Fruit fly (Drosophila melanogaster) whole organism, embryonic: ENCODE measurements around the gene Ythdc1.

ENCODE experiments used
- Blimp-1 ChIP-seq: fragments of 200-800 bp; sonication (Bioruptor generic); optimal IDR thresholded peaks from 3 replicates; lab custom pipeline; 2018; ENCODE audit warnings: missing biosample characterization, missing genetic modification characterization, mild to moderate bottlenecking, moderate library complexity, missing genetic modification reagents
- BtbVII ChIP-seq: fragments of 200-800 bp; sonication (Bioruptor generic); optimal IDR thresholded peaks from 3 replicates; lab custom pipeline; 2017; ENCODE audit warnings: missing biosample characterization, mild to moderate bottlenecking, missing genetic modification characterization
- CG10267 ChIP-seq: fragments of 200-800 bp; sonication (Bioruptor generic); optimal IDR thresholded peaks from 2 replicates; lab custom pipeline; 2018; ENCODE audit warnings: missing biosample characterization, mild to moderate bottlenecking, missing genetic modification characterization, moderate library complexity
- CG11504 ChIP-seq: fragments of 200-800 bp; sonication (Bioruptor generic); optimal IDR thresholded peaks from 3 replicates; lab custom pipeline; 2019; ENCODE audit warnings: missing biosample characterization, mild to moderate bottlenecking, missing genetic modification characterization, moderate library complexity
- CG12071 ChIP-seq: fragments of 200-800 bp; sonication (Bioruptor generic); optimal IDR thresholded peaks from 3 replicates; lab custom pipeline; 2018; ENCODE audit warnings: missing biosample characterization, mild to moderate bottlenecking, missing genetic modification characterization
- CG13296 ChIP-seq: fragments of 200-800 bp; sonication (Bioruptor generic); optimal IDR thresholded peaks from 3 replicates; lab custom pipeline; 2018; ENCODE audit warnings: missing biosample characterization, mild to moderate bottlenecking, missing genetic modification characterization
- CG14014 ChIP-seq: fragments of 200-800 bp; sonication (Bioruptor generic); IDR thresholded peaks from 2 replicates; pipeline ENCODE4 v1.3.6; 2022; ENCODE audit warnings: missing biosample characterization, missing genetic modification characterization
- CG14667 ChIP-seq: fragments of 200-800 bp; sonication (Bioruptor generic); IDR thresholded peaks from 2 replicates; pipeline ENCODE4 v1.3.6; 2022; ENCODE audit warnings: missing biosample characterization, missing genetic modification characterization
- CG14710 ChIP-seq: fragments of 200-800 bp; sonication (Bioruptor generic); optimal IDR thresholded peaks from 3 replicates; lab custom pipeline; 2019; ENCODE audit warnings: missing biosample characterization, mild to moderate bottlenecking, missing genetic modification characterization, moderate library complexity
- CG15011 ChIP-seq: fragments of 200-800 bp; sonication (Bioruptor generic); optimal IDR thresholded peaks from 3 replicates; lab custom pipeline; 2018; ENCODE audit warnings: missing biosample characterization, mild to moderate bottlenecking, missing genetic modification characterization
- CG15696 ChIP-seq: fragments of 200-800 bp; sonication (Bioruptor generic); optimal IDR thresholded peaks from 2 replicates; lab custom pipeline; 2019; ENCODE audit warnings: missing biosample characterization, mild to moderate bottlenecking, missing genetic modification characterization, moderate library complexity
- CG17359 ChIP-seq: fragments of 200-800 bp; sonication (Bioruptor generic); optimal IDR thresholded peaks from 3 replicates; lab custom pipeline; 2018; ENCODE audit warnings: missing biosample characterization, mild to moderate bottlenecking, missing genetic modification characterization, moderate library complexity
- CG18599 ChIP-seq: fragments of 200-800 bp; sonication (Bioruptor generic); optimal IDR thresholded peaks from 3 replicates; lab custom pipeline; 2017; ENCODE audit warnings: missing biosample characterization, missing genetic modification characterization, mild to moderate bottlenecking, moderate library complexity, missing genetic modification reagents
- CG18619 ChIP-seq: fragments of 200-800 bp; sonication (Bioruptor generic); optimal IDR thresholded peaks from 3 replicates; lab custom pipeline; 2017; ENCODE audit warnings: missing biosample characterization, mild to moderate bottlenecking, missing genetic modification characterization
- CG2199 ChIP-seq: fragments of 200-800 bp; sonication (Bioruptor generic); IDR thresholded peaks from 3 replicates; pipeline ENCODE4 v1.3.6; 2022; ENCODE audit warnings: missing biosample characterization, missing genetic modification characterization
- CG34376 ChIP-seq: fragments of 200-800 bp; sonication (Bioruptor generic); optimal IDR thresholded peaks from 2 replicates; lab custom pipeline; 2018; ENCODE audit warnings: missing biosample characterization, mild to moderate bottlenecking, missing genetic modification characterization
- CG3847 ChIP-seq: fragments of 200-800 bp; sonication (Bioruptor generic); IDR thresholded peaks from 2 replicates; pipeline ENCODE4 v1.3.6; 2022; ENCODE audit warnings: missing biosample characterization, missing genetic modification characterization
- CG8281 ChIP-seq: fragments of 200-800 bp; sonication (Bioruptor generic); optimal IDR thresholded peaks from 2 replicates; lab custom pipeline; 2018; ENCODE audit warnings: missing biosample characterization, mild to moderate bottlenecking, missing genetic modification characterization, moderate library complexity
- CG9932 ChIP-seq: fragments of 200-800 bp; sonication (Bioruptor generic); IDR thresholded peaks from 2 replicates; pipeline ENCODE4 v1.3.6; 2022; ENCODE audit warnings: missing biosample characterization, missing genetic modification characterization
- Chrac-16 ChIP-seq: fragments of 200-800 bp; sonication (Bioruptor generic); optimal IDR thresholded peaks from 3 replicates; lab custom pipeline; 2016; ENCODE audit warnings: missing biosample characterization, missing genetic modification characterization
- CrebB ChIP-seq: fragments of 200-800 bp; sonication (Bioruptor generic); optimal IDR thresholded peaks from 3 replicates; lab custom pipeline; 2018; ENCODE audit warnings: missing biosample characterization, mild to moderate bottlenecking, missing genetic modification characterization
- Ets65A ChIP-seq: fragments of 200-800 bp; sonication (Bioruptor generic); peaks from one replicate; lab custom pipeline; 2016; ENCODE audit warnings: missing biosample characterization, missing genetic modification characterization
- Fer1 ChIP-seq: fragments of 200-800 bp; sonication (Bioruptor generic); optimal IDR thresholded peaks from 2 replicates; lab custom pipeline; 2017; ENCODE audit warnings: missing biosample characterization, mild to moderate bottlenecking, missing genetic modification characterization
- HHEX ChIP-seq: fragments of 200-800 bp; sonication (Bioruptor generic); optimal IDR thresholded peaks from 3 replicates; lab custom pipeline; 2017; ENCODE audit warnings: missing biosample characterization, mild to moderate bottlenecking, missing genetic modification characterization, missing genetic modification reagents
- MBD-R2 ChIP-seq: fragments of 200-800 bp; sonication (Bioruptor generic); IDR thresholded peaks from 2 replicates; pipeline ENCODE4 v1.3.6; 2022; ENCODE audit warnings: missing biosample characterization, missing genetic modification characterization
- Med ChIP-seq: fragments of 200-800 bp; sonication (Bioruptor generic); peaks from one replicate; lab custom pipeline; 2016; ENCODE audit warnings: missing biosample characterization, missing genetic modification characterization, mild to moderate bottlenecking, inconsistent platforms, moderate library complexity
- Meics ChIP-seq: fragments of 200-800 bp; sonication (Bioruptor generic); optimal IDR thresholded peaks from 2 replicates; lab custom pipeline; 2017; ENCODE audit warnings: missing biosample characterization, mild to moderate bottlenecking, missing genetic modification characterization
- NC2α ChIP-seq: fragments of 200-800 bp; sonication (Bioruptor generic); optimal IDR thresholded peaks from 2 replicates; lab custom pipeline; 2016; ENCODE audit warnings: missing biosample characterization, missing genetic modification characterization
- Oli ChIP-seq: fragments of 200-800 bp; sonication (Bioruptor generic); optimal IDR thresholded peaks from 2 replicates; lab custom pipeline; 2018; ENCODE audit warnings: missing biosample characterization, mild to moderate bottlenecking, missing genetic modification characterization, moderate library complexity
- Sry-δ ChIP-seq: fragments of 200-800 bp; sonication (Bioruptor generic); optimal IDR thresholded peaks from 2 replicates; lab custom pipeline; 2016; ENCODE audit warnings: missing biosample characterization, missing genetic modification characterization
- Tbp ChIP-seq: fragments of >200 bp; optimal IDR thresholded peaks from 2 replicates; lab custom pipeline; 2018; ENCODE audit warnings: missing biosample characterization, missing genetic modification characterization
- bab2 ChIP-seq: fragments of 200-800 bp; sonication (Bioruptor generic); optimal IDR thresholded peaks from 2 replicates; lab custom pipeline; 2016; ENCODE audit warnings: missing biosample characterization, missing genetic modification characterization
- chinmo ChIP-seq: fragments of 200-800 bp; sonication (Bioruptor generic); IDR thresholded peaks from 4 replicates; pipeline ENCODE4 v1.3.6; 2022; ENCODE audit warnings: missing biosample characterization, missing genetic modification characterization; ENCODE audit not compliant: partially characterized antibody
- dmrt99B ChIP-seq: fragments of 200-800 bp; sonication (Bioruptor generic); optimal IDR thresholded peaks from 2 replicates; lab custom pipeline; 2018; ENCODE audit warnings: missing biosample characterization, mild to moderate bottlenecking, missing genetic modification characterization, moderate library complexity
- grn ChIP-seq: fragments of 200-800 bp; sonication (Bioruptor generic); optimal IDR thresholded peaks from 3 replicates; lab custom pipeline; 2017; ENCODE audit warnings: missing biosample characterization, missing genetic modification characterization
- her ChIP-seq: fragments of 200-800 bp; sonication (Bioruptor generic); optimal IDR thresholded peaks from 2 replicates; lab custom pipeline; 2016; ENCODE audit warnings: missing biosample characterization, missing genetic modification characterization
- jigr1 ChIP-seq: fragments of 200-800 bp; sonication (Bioruptor generic); IDR thresholded peaks from 3 replicates; pipeline ENCODE4 v1.3.6; 2022; ENCODE audit warnings: missing biosample characterization, missing genetic modification characterization
- knrl ChIP-seq: fragments of 200-800 bp; sonication (Bioruptor generic); IDR thresholded peaks from 3 replicates; pipeline ENCODE4 v1.3.6; 2022; ENCODE audit warnings: missing biosample characterization, missing genetic modification characterization; ENCODE audit not compliant: partially characterized antibody
- nau ChIP-seq: fragments of 200-800 bp; sonication (Bioruptor generic); optimal IDR thresholded peaks from 3 replicates; lab custom pipeline; 2017; ENCODE audit warnings: missing biosample characterization, mild to moderate bottlenecking, missing genetic modification characterization, missing genetic modification reagents
- sens ChIP-seq: fragments of 200-800 bp; sonication (Bioruptor generic); peaks from one replicate; lab custom pipeline; 2016; ENCODE audit warnings: missing biosample characterization, missing genetic modification characterization
- sens-2 ChIP-seq: fragments of 200-800 bp; sonication (Bioruptor generic); IDR thresholded peaks from 2 replicates; pipeline ENCODE4 v1.3.6; 2022; ENCODE audit warnings: missing biosample characterization, missing genetic modification characterization
- sisA ChIP-seq: fragments of 200-800 bp; sonication (Bioruptor generic); IDR thresholded peaks from 2 replicates; pipeline ENCODE4 v1.3.6; 2022; ENCODE audit warnings: missing biosample characterization, missing genetic modification characterization
- sug ChIP-seq: fragments of 200-800 bp; optimal IDR thresholded peaks from 2 replicates; lab custom pipeline; 2019; ENCODE audit warnings: missing biosample characterization, mild to moderate bottlenecking, missing genetic modification characterization, moderate library complexity
- tgo ChIP-seq: fragments of 200-800 bp; sonication (Bioruptor generic); IDR thresholded peaks from 3 replicates; pipeline ENCODE4 v1.3.6; 2022; ENCODE audit warnings: missing biosample characterization, missing genetic modification characterization
- tna ChIP-seq: fragments of 200-800 bp; sonication (Bioruptor generic); IDR thresholded peaks from 2 replicates; pipeline ENCODE4 v1.3.6; 2022; ENCODE audit warnings: missing biosample characterization, missing genetic modification characterization; ENCODE audit not compliant: partially characterized antibody

Gene Ythdc1

DNA sequence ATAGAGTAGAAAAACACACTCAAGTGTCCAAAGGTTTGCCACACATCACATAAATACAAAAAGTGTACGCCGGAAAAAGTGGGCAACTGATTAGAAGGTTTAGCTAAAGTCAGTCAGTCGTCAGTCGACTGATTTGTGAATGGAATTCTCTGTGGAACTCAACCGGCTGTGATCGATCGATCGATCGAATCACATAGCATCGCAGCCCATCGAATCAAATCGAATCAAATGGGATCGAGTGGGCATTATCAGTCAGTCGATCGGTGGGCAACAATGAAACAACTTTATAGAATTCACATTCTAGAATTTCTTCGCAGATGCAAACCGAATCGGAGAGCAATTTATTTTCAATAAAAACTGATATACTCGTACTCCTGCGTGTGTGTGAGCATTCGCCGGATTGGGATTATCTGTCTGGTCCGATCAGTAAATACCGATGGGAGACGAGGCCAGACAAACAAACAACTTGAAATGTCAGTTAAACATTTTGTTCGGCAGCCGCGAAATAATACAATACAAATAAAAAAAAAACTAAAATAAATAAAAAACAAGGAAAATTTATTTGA, 41.7 kb upstream of the Ythdc1 start (continued):
- TF ChIP-seq CG14710 (tag; lab: Kevin White, UChicago), result no peak
- no peak for TF ChIP-seq BtbVII (GFP tag; lab: Kevin White, UChicago)
- TF ChIP-seq CG15696 (tag; lab: Kevin White, UChicago), result peak; percentile 36

DNA sequence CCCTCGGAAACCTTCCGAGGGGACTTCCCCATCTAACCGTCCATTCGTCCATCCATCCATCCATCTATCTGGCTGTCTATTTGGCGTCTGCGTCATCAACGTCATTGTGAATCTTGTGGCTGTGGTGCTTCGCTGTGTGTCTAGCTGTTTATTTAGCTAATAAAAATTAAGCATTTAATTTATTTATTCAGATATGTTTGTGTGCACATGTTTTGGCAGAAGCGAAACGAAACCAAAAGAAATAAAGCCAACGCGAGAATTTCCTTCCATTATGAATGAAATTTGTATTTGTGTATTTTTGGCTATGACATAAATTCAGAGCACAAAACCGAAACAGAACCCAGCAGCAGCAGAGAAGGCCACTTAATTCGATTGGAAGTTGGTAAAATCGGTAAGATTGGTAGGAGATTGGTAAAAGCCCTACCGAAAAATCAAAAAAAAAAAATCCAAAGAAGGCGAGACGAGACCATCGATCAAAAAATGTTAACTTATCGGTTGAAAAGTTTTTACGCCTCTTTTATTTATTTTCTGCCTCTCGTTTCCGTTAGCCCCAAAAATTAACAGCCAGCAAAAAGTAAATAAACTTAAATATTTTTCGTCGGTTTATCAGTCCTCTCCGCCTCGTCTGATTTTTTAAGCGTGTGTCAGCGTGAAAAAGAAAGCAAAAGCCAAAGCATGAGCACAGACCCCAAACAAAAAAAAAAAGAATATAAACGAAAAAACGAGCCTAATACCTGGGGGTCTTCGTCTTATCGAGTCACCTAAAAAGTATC, 41.0 kb upstream of the Ythdc1 start:
- TF ChIP-seq chinmo (GFP tag; lab: Robert Waterston, UW) (0 out of 4 replicates have a peak, but pooled peaks have one; percentile 18), sug (tag; lab: Kevin White, UChicago) (peak; percentile 74), CG34376 (GFP tag; lab: Kevin White, UChicago) (no peak), CG18619 (GFP tag; lab: Kevin White, UChicago) (no peak), Blimp-1 (GFP tag; lab: Kevin White, UChicago) (peak; percentile 25), sens (GFP tag; lab: Kevin White, UChicago) (peak; percentile 5), Med (GFP tag; lab: Kevin White, UChicago) (peak; percentile 55), CG2199 (GFP tag; lab: Robert Waterston, UW) (0 out of 3 replicates have a peak, but pooled peaks have one; percentile 9), Chrac-16 (no peak), CG3847 (no peak), CG8281 (peak; percentile 61)

DNA sequence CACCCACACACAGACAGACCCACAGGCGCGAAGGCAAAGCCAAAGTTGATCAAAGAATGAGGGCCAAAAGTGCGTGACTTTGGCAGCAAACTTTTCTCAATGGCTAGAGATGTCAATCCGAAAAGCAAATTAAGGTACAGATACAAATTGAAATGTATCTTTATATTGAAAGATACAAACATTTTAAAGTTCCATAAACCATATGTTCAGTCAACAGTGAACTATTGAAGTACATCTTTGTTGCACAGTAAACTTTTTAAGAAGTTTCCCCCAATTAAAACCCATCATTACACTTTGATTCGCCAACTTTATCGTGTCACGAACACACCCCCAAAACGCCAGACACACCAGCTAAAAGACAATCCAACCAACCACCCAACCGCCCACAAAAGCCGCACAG, 37.7 kb upstream of the Ythdc1 start:
- no peak for TF ChIP-seq CG12071 (GFP tag; lab: Kevin White, UChicago)
- TF ChIP-seq Fer1 (GFP tag; lab: Kevin White, UChicago), result peak; percentile 65
- TF ChIP-seq her, result peak; percentile 44
- TF ChIP-seq CG18599 (GFP tag; lab: Kevin White, UChicago), result peak; percentile 80
- peak; percentile 28 for TF ChIP-seq CG11504 (tag; lab: Kevin White, UChicago)
- TF ChIP-seq Oli, result peak; percentile 19
- TF ChIP-seq grn (GFP tag; lab: Kevin White, UChicago), result no peak
- no peak for TF ChIP-seq tna (GFP tag; lab: Robert Waterston, UW)
- TF ChIP-seq CG13296, result peak; percentile 48
- peak; percentile 0 for TF ChIP-seq CG17359
- TF ChIP-seq Ets65A (GFP tag; lab: Kevin White, UChicago), result peak; percentile 5
- TF ChIP-seq chinmo (GFP tag; lab: Robert Waterston, UW), result no peak
- TF ChIP-seq MBD-R2, result peak; percentile 16; the same call in 1 of the 2 replicates
- TF ChIP-seq CG9932 (GFP tag; lab: Robert Waterston, UW), result peak; percentile 32; the same call in 1 of the 2 replicates
- TF ChIP-seq jigr1, result no peak
- TF ChIP-seq HHEX (GFP tag; lab: Kevin White, UChicago), result peak; percentile 17
- TF ChIP-seq CG14667 (GFP tag; lab: Robert Waterston, UW), result no peak
- TF ChIP-seq CrebB (tag; lab: Kevin White, UChicago), result no peak
- no peak for TF ChIP-seq knrl (GFP tag; lab: Robert Waterston, UW)
- peak; percentile 12 for TF ChIP-seq bab2 (GFP tag; lab: Kevin White, UChicago)
- TF ChIP-seq nau, result no peak
- TF ChIP-seq Sry-δ (GFP tag; lab: Kevin White, UChicago), result peak; percentile 48
- no peak for TF ChIP-seq sisA (GFP tag; lab: Robert Waterston, UW)
- TF ChIP-seq CG10267, result no peak
- no peak for TF ChIP-seq sens-2 (GFP tag; lab: Robert Waterston, UW)
- 0 out of 3 replicates have a peak, but pooled peaks have one; percentile 29 for TF ChIP-seq tgo (GFP tag; lab: Robert Waterston, UW)
- TF ChIP-seq NC2α (GFP tag; lab: Kevin White, UChicago), result no peak
- no peak for TF ChIP-seq CG14014 (GFP tag; lab: Robert Waterston, UW)
- TF ChIP-seq CG15011 (GFP tag; lab: Kevin White, UChicago), result no peak
- peak; percentile 35 for TF ChIP-seq dmrt99B
- no peak for TF ChIP-seq Tbp
- peak; percentile 51 for TF ChIP-seq Meics (GFP tag; lab: Kevin White, UChicago)
